Fruit fly (Drosophila melanogaster): ENCODE measurements around the gene pan.

DNA sequence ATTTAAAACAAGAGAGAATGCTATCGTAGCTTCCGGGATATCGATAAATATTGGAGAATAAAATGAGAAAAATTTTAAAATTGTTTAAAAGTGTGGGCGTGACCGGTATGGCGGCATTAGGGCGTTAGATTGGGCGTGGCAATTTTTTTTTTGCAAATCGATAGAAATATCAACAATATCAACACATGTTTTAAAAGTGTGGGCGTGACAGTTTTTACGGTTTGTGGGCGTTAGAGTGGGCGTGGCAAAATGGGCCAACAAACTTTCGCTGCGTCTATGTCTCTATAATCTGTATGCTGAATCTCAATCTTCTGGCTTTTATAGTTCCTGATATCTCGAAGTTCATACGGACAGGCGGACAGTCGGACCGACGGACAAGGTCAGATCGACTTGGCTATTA, 80.0 kb downstream of the pan start:
- TF ChIP-seq CG7045 (GFP tag; optimal IDR thresholded peaks at IDR 0.05) (no peak), CG5204 (GFP tag; optimal IDR thresholded peaks at IDR 0.05) (no peak)

Measured in whole organism, adult.